Fruit fly (Drosophila melanogaster) whole organism, larva: ENCODE data around the gene CG13300.

Experiments
- noc ChIP-seq: fragments of 200-800 bp; sonication (Bioruptor generic); optimal IDR thresholded peaks from 3 replicates; lab custom pipeline; 2019; ENCODE audit warnings: missing biosample characterization, mild to moderate bottlenecking, missing genetic modification characterization, moderate library complexity

Gene CG13300

DNA sequence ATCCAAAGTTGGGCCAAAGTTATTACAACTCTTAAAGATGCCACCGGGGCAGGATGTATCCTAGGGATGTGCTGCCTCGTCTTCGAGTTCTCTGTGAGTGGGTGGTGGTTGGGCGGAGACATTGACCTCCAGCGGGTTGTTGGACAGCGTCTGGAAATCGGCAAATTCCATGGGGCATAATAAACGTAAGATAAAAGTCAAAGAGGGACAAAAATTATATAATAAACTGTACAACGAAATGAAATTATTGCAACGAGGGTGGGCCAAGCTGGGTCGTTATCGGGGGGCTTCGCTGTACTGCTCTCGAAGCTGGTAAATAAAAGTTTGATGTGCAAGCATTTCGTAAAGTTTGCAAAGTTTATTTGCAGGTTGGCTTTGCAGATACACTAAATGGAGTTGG lies 3.8 kb downstream of the CG13300 start:
- TF ChIP-seq noc (tag; lab: Kevin White, UChicago), result no peak

DNA sequence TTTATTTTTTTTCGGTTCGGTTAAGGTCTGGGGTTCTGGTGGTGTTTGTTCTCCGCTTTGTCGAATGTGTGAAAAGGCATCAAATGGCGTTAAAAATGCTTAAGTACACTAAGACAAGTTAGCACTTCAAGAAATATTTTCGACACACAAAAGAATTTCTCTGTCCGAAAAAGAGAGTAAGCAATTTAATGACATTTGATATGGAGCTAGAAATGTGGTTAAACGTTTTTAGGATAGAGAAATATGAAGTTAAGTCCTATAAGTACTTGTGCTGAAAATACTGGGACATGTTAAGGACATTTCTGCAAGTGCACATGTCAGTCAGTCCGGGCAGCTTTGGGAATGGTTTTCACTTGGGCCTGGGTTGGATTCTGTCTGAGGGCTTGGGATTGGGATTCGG lies 7.9 kb downstream of the CG13300 start:
- no peak for TF ChIP-seq noc (tag; lab: Kevin White, UChicago)

DNA sequence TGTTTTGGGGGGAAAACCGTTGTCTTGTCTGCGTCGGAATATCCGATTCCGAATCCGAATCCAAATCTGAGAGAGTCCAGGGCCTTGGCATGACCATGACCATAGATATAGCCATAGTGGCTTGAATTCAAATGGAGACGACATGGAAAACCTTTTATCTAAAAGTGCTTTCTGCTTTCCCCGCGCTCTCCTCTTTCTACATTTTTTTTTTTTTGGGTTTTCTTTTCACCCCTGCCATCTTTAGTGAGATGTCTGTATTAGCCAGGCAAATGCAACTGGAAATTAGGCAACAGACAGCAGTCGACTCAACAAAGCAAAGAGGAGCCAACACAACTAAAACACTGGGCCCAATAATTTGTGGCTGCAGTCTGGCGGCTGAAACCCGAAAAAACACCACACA lies 9.9 kb downstream of the CG13300 start:
- no peak for TF ChIP-seq noc (tag; lab: Kevin White, UChicago)

dm6 chr3L:6338306-6338705 lies 13.9 kb downstream of the CG13300 start:
- TF ChIP-seq noc (tag; lab: Kevin White, UChicago), result no peak

DNA sequence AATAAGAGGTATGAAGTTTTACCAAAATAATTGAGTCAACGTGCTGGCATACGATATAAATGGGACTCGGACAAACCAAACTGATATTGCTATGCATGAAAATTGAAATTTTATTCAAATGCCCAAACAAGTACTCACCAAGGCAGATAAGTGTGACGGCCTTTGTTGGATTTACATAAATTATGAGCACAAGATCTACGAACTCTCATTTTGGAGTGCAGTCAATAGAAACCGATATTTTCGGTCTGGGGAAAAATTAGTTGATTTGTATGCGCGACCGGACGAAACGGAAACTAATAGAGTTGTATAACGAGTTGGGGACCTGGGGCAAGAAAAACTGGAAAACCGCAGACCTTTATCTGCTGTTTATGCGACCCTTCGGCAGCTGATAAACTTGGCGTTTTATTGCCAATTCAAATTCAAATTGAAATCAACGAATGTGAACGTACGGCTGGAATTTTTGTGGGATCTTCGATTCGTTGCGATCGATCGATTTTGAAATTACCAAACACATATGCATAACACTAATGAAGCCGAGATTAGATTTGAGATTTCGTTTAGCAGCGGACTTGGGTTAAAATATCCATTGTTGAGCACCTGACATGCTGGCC lies 15.8 kb downstream of the CG13300 start:
- no peak for TF ChIP-seq noc (tag; lab: Kevin White, UChicago)

DNA sequence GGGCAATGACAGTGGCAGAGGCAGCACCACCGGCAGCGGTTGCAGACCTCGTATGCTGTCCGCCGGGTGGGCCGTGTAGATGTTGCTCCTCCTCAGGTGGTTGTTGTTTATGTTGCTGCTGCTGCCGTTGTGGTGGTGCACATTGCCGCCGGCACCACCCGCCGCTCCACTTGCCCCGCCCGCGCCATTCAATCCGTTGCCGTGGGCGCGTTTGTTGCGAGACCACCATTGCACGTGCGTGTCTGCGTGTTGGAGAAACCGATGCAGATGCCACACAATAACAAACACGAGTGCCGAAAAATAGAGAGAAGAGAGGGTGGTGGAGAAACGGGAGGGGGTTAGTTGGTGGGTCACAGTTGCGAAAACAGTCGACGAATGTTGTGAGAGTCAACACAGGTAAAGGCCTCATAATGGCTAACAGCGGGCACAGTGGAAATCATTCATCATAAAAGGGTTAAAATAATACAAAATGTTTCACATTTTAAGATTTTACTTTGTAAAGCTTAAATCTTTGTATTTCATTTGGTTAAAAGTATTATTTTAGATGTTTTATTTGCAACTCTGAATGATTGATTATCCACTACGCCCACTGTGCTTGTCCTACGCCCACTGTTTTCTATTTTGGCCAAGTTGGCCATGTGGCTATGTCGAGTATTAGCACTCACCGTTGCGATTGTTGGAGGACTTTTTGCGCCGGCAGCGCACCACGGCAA lies 20.6 kb downstream of the CG13300 start:
- TF ChIP-seq noc (tag; lab: Kevin White, UChicago), result no peak

dm6 chr3L:6327308-6327707 lies 24.9 kb downstream of the CG13300 start, which contains the start of gene Or65c:
Gene Or65c (plus strand): TSS chr3L:6327608.
- TF ChIP-seq noc (tag; lab: Kevin White, UChicago), result no peak

dm6 chr3L:6325312-6325711 lies 26.9 kb downstream of the CG13300 start, which contains the start of gene Or65b:
Gene Or65b (plus strand): TSS chr3L:6325612.
- no peak for TF ChIP-seq noc (tag; lab: Kevin White, UChicago)

DNA sequence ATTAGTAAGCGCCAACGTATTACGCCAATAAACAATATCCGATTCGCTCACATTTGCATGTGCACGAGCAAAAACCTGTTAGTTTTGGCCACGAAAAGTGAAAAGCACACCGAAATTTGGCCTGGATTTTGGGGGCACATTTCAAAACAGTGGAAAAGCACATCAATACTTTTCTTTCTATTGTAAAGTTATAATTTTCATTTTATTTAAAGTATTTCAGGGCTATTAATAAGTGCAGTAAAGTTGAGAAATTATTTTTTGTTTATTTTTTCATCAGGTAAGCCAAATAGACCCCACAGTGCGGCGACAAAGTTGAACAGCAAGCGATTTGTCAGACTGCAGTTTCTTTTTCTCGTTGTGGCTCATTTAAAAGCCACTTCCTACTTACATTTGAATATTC lies 29.5 kb downstream of the CG13300 start:
- no peak for TF ChIP-seq noc (tag; lab: Kevin White, UChicago)

DNA sequence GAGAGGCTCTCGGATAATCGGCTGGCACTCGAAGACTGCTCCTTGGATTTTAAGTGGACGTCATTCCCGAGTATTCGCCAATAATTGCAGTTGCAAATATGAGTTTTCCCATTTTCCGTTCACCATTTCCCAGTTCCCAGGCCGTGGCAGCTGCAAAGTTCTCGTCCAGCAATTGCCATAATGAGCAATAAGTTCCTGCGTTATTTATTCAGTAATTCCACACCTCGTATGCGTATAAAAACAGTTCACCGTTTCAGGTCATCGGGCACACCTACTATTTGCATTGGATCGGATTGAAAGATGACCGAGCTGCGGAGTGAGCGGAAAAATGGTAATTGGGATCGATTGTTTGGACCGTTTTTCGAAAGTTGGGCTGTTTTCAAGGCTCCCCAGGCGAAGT lies 31.9 kb downstream of the CG13300 start, which contains the start of gene Or65a:
Gene Or65a (plus strand): TSS at position 301 of the 400 bp plus-strand sequence.
- no peak for TF ChIP-seq noc (tag; lab: Kevin White, UChicago)

DNA sequence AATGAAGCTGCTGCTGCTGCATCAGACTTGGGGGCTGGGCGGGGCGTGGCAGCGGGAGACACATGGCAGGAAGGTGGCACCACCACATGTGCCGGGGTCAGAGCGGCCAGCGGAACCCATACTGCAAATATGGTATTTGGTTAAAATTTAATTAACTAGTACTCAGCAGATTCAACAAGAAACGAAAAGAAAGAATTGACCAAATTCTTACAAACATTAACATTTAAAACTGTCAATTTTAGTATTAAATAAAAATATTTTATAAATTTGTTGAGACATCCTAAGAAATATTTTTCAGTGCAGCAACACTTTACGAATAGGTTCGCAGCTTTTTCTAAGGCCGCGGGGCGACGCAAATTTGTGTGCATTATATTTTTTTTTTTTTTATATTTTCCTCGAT lies 34.7 kb downstream of the CG13300 start:
- no peak for TF ChIP-seq noc (tag; lab: Kevin White, UChicago)

DNA sequence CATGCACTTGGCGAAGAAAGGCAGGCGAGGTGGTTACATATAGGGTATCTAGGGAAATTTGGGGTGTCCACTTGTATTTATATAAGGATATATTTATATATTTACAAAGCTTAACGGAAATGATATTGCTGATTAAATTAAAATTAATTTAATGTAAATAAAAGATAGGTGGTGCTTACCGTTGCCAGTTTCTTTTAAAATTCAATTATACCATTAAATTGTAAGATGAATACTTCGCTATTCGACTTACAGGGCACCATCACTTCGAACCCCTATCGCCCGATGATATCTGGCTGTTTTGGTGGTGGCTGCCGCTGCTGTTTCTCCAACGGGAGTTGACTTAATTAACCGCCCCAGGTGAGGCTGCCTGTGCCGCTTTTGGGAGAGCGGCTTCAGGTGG lies 36.5 kb downstream of the CG13300 start:
- TF ChIP-seq noc (tag; lab: Kevin White, UChicago), result no peak

- TF ChIP-seq noc (tag; lab: Kevin White, UChicago), result no peak
Observed at dm6 chr3L:6312029-6312623, 40.1 kb downstream of the CG13300 start.

DNA sequence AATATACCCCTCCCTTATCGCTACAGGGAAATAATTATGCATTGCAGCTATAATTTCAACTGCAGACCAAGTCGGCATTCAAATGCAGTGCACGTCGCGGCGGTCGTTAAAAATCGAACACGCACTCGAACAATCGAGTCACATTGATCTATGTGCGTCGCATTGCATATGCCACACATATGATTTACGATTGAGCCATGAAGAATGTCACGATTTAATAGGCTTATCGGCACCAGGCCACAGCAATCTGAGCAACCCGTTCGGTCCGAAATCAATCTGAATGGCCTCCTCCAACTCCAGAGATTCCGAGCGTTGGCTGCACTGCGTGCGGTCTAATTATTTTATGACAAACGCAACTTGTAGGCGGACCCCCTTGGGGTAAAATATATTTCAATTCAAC lies 41.7 kb downstream of the CG13300 start:
- no peak for TF ChIP-seq noc (tag; lab: Kevin White, UChicago)

- no peak for TF ChIP-seq noc (tag; lab: Kevin White, UChicago)
Observed at dm6 chr3L:6309726-6310125, 42.5 kb downstream of the CG13300 start.

DNA sequence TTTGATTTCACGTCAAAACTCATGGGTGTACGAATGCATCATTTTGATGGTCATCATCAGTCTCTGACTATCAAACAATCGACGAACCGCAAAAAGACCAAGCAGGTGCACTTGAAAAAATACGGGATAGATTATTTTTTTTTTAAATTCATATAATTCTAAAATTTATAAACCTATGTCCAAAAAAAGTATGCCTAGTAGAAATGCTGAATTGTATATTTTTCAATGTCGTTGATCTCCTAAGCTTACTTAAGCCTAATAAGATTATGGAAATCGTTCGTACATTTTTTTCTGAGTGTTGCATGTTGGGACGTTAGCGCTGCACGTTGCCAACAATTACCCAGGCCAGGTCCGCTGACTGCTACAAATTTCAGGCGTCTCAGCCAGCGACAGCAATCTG lies 43.6 kb downstream of the CG13300 start:
- no peak for TF ChIP-seq noc (tag; lab: Kevin White, UChicago)

dm6 chr3L:6307298-6307697 lies 44.9 kb downstream of the CG13300 start:
- TF ChIP-seq noc (tag; lab: Kevin White, UChicago), result no peak
